Fruit fly (Drosophila melanogaster) whole organism, wandering third instar larva: Measurements from ENCODE around the gene CG5326.

Experiments
- CG9705 ChIP-seq: fragments of 200-800 bp; sonication (Bioruptor generic); optimal IDR thresholded peaks from 2 replicates; lab custom pipeline; 2018; ENCODE audit warnings: missing biosample characterization, mild to moderate bottlenecking, missing genetic modification characterization
- Dfd ChIP-seq: fragments of >200 bp; optimal IDR thresholded peaks from 2 replicates; lab custom pipeline; 2017; ENCODE audit warnings: missing biosample characterization, missing genetic modification characterization
- dmrt93B ChIP-seq: fragments of 200-800 bp; sonication (Bioruptor generic); optimal IDR thresholded peaks from 2 replicates; lab custom pipeline; 2018; ENCODE audit warnings: missing biosample characterization, mild to moderate bottlenecking, missing genetic modification characterization
- dsf ChIP-seq: sonication (Bioruptor generic); optimal IDR thresholded peaks from 2 replicates; lab custom pipeline; 2016; ENCODE audit warnings: missing biosample characterization, missing genetic modification characterization, borderline replicate concordance
- pan ChIP-seq: fragments of >200 bp; optimal IDR thresholded peaks from 2 replicates; lab custom pipeline; 2017
- tai ChIP-seq: sonication (Bioruptor generic); optimal IDR thresholded peaks from 2 replicates; lab custom pipeline; 2016; ENCODE audit warnings: missing biosample characterization, missing genetic modification characterization

DNA sequence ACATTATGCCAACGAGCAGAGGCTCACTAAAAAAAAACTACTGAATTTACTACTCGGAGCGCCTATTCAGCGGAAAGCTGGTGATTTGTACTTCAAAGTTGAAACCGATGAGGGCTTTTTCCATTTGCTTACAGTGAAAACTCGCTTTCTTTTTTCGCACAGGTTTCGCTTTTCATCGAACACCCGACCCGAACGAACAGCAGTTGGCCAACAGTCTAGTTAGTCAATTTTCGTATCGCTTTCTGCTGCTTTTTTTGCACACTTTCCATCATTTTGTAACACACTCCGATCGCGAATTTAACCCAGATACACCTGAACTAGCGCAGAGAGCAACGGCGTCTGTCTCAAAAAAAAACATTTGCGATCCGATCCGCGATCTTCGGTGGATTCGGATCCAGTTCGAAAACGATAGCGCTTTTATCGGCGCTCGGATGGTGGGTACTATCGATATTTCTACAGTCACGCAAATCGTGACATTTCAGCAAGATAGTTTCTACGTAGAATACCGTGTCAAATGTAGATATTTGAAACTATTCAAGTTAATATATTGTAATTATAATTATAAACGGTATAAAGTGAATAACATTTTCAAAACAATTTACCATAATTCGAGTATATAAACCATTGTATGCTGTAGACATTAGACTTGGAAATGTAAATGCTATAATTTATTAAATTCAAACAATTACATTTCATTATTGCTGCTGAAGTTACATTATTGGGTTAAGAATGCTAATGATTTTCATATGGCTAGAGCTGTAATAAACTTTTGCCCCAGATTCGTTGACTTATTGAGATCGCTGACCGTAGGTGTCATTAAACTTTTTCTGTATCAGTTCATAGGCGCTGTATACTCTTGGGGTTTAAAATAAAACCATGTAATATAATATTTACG lies 11.2 kb downstream of the CG5326 start, which contains the start of gene CG5346:
- TF ChIP-seq pan (lab: Kevin White, UChicago) (no peak), CG9705 (GFP tag; lab: Kevin White, UChicago) (no peak), tai (GFP tag; lab: Kevin White, UChicago) (peak; percentile 36), Dfd (no peak), dmrt93B (GFP tag; lab: Kevin White, UChicago) (no peak), dsf (no peak)
